Worm (Caenorhabditis elegans) whole organism, early embryonic: ENCODE data around the gene bgnt-1.4.

Experiments
- B0310.2 ChIP-seq: sonication (generic microtip); optimal IDR thresholded peaks from 2 replicates; lab custom pipeline; 2016; ENCODE audit warnings: mild to moderate bottlenecking, missing genetic modification characterization, missing compliant biosample characterization
- F13C5.2 ChIP-seq: sonication (generic microtip); optimal IDR thresholded peaks from 2 replicates; lab custom pipeline; 2017; ENCODE audit warnings: mild to moderate bottlenecking, missing genetic modification characterization, inconsistent platforms, missing compliant biosample characterization
- aly-1 ChIP-seq: sonication (generic microtip); optimal IDR thresholded peaks from 2 replicates; lab custom pipeline; 2016; ENCODE audit warnings: missing genetic modification characterization, missing compliant biosample characterization
- ama-1 ChIP-seq: fragments of 150-350 bp; optimal IDR thresholded peaks from 2 replicates; lab custom pipeline; 2014
- ceh-13 ChIP-seq: fragments of 200-800 bp; sonication (Bioruptor generic); optimal IDR thresholded peaks from 2 replicates; lab custom pipeline; 2018; ENCODE audit warnings: mild to moderate bottlenecking, missing genetic modification characterization, missing compliant biosample characterization
- ceh-36 ChIP-seq: sonication (generic microtip); optimal IDR thresholded peaks from 2 replicates; lab custom pipeline; 2016; ENCODE audit warnings: missing genetic modification characterization, inconsistent platforms, missing compliant biosample characterization
- ets-7 ChIP-seq: sonication (generic microtip); optimal IDR thresholded peaks from 2 replicates; lab custom pipeline; 2016; ENCODE audit warnings: missing genotype, missing genetic modification characterization, missing compliant biosample characterization
- flt-1 ChIP-seq: fragments of 200-800 bp; sonication (Bioruptor generic); IDR thresholded peaks from 2 replicates; pipeline ENCODE4 v1.3.6; 2022; ENCODE audit warnings: missing genetic modification characterization, missing compliant biosample characterization
- hmbx-1 ChIP-seq: sonication (generic microtip); optimal IDR thresholded peaks from 2 replicates; lab custom pipeline; 2016; ENCODE audit warnings: mild to moderate bottlenecking, missing genetic modification characterization, missing compliant biosample characterization
- hmg-4 ChIP-seq: fragments of 200-800 bp; sonication (Bioruptor generic); optimal IDR thresholded peaks from 2 replicates; lab custom pipeline; 2018; ENCODE audit warnings: mild to moderate bottlenecking, missing genetic modification characterization, missing compliant biosample characterization
- hnd-1 ChIP-seq: sonication (generic microtip); optimal IDR thresholded peaks from 2 replicates; lab custom pipeline; 2016; ENCODE audit warnings: missing genetic modification characterization, missing compliant biosample characterization
- pes-1 ChIP-seq: fragments of 200-800 bp; sonication (Bioruptor generic); IDR thresholded peaks from 2 replicates; pipeline ENCODE4 v1.3.6; 2022; ENCODE audit warnings: missing genetic modification reagents, missing genetic modification characterization, missing compliant biosample characterization
- scrt-1 ChIP-seq: fragments of 200-800 bp; sonication (Bioruptor generic); IDR thresholded peaks from 2 replicates; pipeline ENCODE4 v1.3.6; 2022; ENCODE audit warnings: missing genetic modification characterization, missing compliant biosample characterization
- sea-1 ChIP-seq: fragments of 200-800 bp; sonication (Bioruptor generic); conservative IDR thresholded peaks from 2 replicates; pipeline ENCODE4 v1.3.6; 2022; ENCODE audit warnings: missing genetic modification characterization, missing compliant biosample characterization
- tbx-11 ChIP-seq: fragments of 200-800 bp; sonication (Bioruptor generic); IDR thresholded peaks from 2 replicates; pipeline ENCODE4 v1.3.6; 2022; ENCODE audit warnings: missing genetic modification characterization, missing compliant biosample characterization
- tbx-37 ChIP-seq: fragments of 200-800 bp; sonication (Bioruptor generic); conservative IDR thresholded peaks from 2 replicates; pipeline ENCODE4 v1.3.6; 2022; ENCODE audit warnings: missing genetic modification reagents, missing genetic modification characterization, missing compliant biosample characterization
- tra-4 ChIP-seq: sonication (generic microtip); optimal IDR thresholded peaks from 2 replicates; lab custom pipeline; 2017; ENCODE audit warnings: missing genetic modification characterization, missing compliant biosample characterization

The bgnt-1.4 gene

ce11 chrV:4770408-4770947 lies 9.7 kb downstream of the bgnt-1.4 start, which contains the start of gene elt-7:
TSS of gene elt-7 (plus strand) at chrV:4770670.
- TF ChIP-seq tbx-37 (GFP tag; lab: Robert Waterston, UW): no peak
- no peak for TF ChIP-seq hnd-1 (tag; lab: Kevin White, UChicago)
- no peak for TF ChIP-seq aly-1 (tag; lab: Kevin White, UChicago)
- no peak for TF ChIP-seq hmg-4
- no peak for TF ChIP-seq ets-7 (tag; lab: Kevin White, UChicago)
- TF ChIP-seq pes-1 (GFP tag; lab: Robert Waterston, UW): no peak
- no peak for TF ChIP-seq B0310.2 (tag; lab: Kevin White, UChicago)
- TF ChIP-seq ama-1 (lab: Kevin White, UChicago): no peak
- TF ChIP-seq sea-1 (GFP tag; lab: Robert Waterston, UW): no peak
- no peak for TF ChIP-seq ceh-13 (GFP tag; lab: Kevin White, UChicago)
- TF ChIP-seq flt-1: no peak
- TF ChIP-seq scrt-1 (GFP tag; lab: Robert Waterston, UW): no peak
- TF ChIP-seq hmbx-1 (tag; lab: Kevin White, UChicago): no peak
- TF ChIP-seq tra-4 (tag; lab: Kevin White, UChicago): no peak
- TF ChIP-seq tbx-11 (GFP tag; lab: Robert Waterston, UW): no peak
- no peak for TF ChIP-seq F13C5.2 (tag; lab: Kevin White, UChicago)

- TF ChIP-seq aly-1 (tag; lab: Kevin White, UChicago): no peak
- TF ChIP-seq sea-1 (GFP tag; lab: Robert Waterston, UW): no peak
- no peak for TF ChIP-seq flt-1
- TF ChIP-seq ets-7 (tag; lab: Kevin White, UChicago): no peak
- no peak for TF ChIP-seq hmbx-1 (tag; lab: Kevin White, UChicago)
- no peak for TF ChIP-seq ceh-13 (GFP tag; lab: Kevin White, UChicago)
- no peak for TF ChIP-seq hmg-4
- no peak for TF ChIP-seq ceh-36
- no peak for TF ChIP-seq scrt-1 (GFP tag; lab: Robert Waterston, UW)
- TF ChIP-seq tra-4 (tag; lab: Kevin White, UChicago): no peak
- no peak for TF ChIP-seq ama-1 (lab: Kevin White, UChicago)
- no peak for TF ChIP-seq pes-1 (GFP tag; lab: Robert Waterston, UW)
- no peak for TF ChIP-seq hnd-1 (tag; lab: Kevin White, UChicago)
- TF ChIP-seq F13C5.2 (tag; lab: Kevin White, UChicago): no peak
- no peak for TF ChIP-seq tbx-11 (GFP tag; lab: Robert Waterston, UW)
- TF ChIP-seq tbx-37 (GFP tag; lab: Robert Waterston, UW): no peak
- TF ChIP-seq B0310.2 (tag; lab: Kevin White, UChicago): no peak
Measured at ce11 chrV:4775140-4775539, 14.4 kb downstream of the bgnt-1.4 start.

- TF ChIP-seq flt-1 (no peak), sea-1 (GFP tag; lab: Robert Waterston, UW) (no peak), tra-4 (tag; lab: Kevin White, UChicago) (no peak)
Measured at ce11 chrV:4777388-4777986, 16.7 kb downstream of the bgnt-1.4 start, which contains the start of gene C18G1.1. TSS of gene C18G1.1 (plus strand) at chrV:4777960.

ce11 chrV:4783313-4783712 lies 22.5 kb downstream of the bgnt-1.4 start, which contains the start of gene Y60C6A.1:
TSS of gene Y60C6A.1 (plus strand) at chrV:4783613.
- TF ChIP-seq hmg-4: no peak
- no peak for TF ChIP-seq B0310.2 (tag; lab: Kevin White, UChicago)
- no peak for TF ChIP-seq tra-4 (tag; lab: Kevin White, UChicago)
- no peak for TF ChIP-seq tbx-11 (GFP tag; lab: Robert Waterston, UW)
- TF ChIP-seq hmbx-1 (tag; lab: Kevin White, UChicago): no peak
- TF ChIP-seq ceh-36: no peak

- TF ChIP-seq ceh-13 (GFP tag; lab: Kevin White, UChicago): no peak
- no peak for TF ChIP-seq sea-1 (GFP tag; lab: Robert Waterston, UW)
- no peak for TF ChIP-seq ceh-36
- TF ChIP-seq flt-1: no peak
- no peak for TF ChIP-seq tbx-37 (GFP tag; lab: Robert Waterston, UW)
- no peak for TF ChIP-seq tra-4 (tag; lab: Kevin White, UChicago)
- no peak for TF ChIP-seq ama-1 (lab: Kevin White, UChicago)
- no peak for TF ChIP-seq hnd-1 (tag; lab: Kevin White, UChicago)
- TF ChIP-seq scrt-1 (GFP tag; lab: Robert Waterston, UW): no peak
Measured at ce11 chrV:4785333-4785852, 24.6 kb downstream of the bgnt-1.4 start, which contains the start of the genes Y60C6A.2 and Y60C6A.3. TSS of gene Y60C6A.2 (minus strand) at chrV:4785433. TSS of gene Y60C6A.3 (plus strand) at chrV:4785802.

DNA sequence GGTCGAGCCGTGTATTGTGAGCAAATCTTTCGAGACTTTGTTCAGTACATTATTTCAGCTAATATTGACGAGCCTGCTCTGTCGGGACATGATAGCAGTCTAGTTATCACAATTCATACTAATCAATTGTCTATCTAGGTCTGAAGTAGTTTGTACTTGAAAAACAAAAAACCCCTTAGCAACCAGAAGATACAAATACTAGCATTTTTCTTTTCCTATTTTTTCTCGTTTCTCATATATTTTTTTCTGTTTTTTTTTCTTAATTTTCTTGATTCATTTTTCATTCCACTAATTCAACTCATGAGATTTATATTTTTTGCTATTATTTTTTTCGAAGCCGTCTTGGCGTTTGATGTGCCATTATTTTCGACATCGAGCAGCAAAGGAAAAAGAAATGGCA lies 26.4 kb downstream of the bgnt-1.4 start, which contains the start of gene R02F11.9:
TSS of gene R02F11.9 (plus strand) at position 301 of the 400 bp plus-strand sequence.
- TF ChIP-seq ama-1 (lab: Kevin White, UChicago) (no peak), hnd-1 (tag; lab: Kevin White, UChicago) (no peak), pes-1 (GFP tag; lab: Robert Waterston, UW) (no peak), tbx-11 (GFP tag; lab: Robert Waterston, UW) (no peak), sea-1 (GFP tag; lab: Robert Waterston, UW) (no peak), ceh-36 (no peak), aly-1 (tag; lab: Kevin White, UChicago) (no peak), ceh-13 (GFP tag; lab: Kevin White, UChicago) (no peak), ets-7 (tag; lab: Kevin White, UChicago) (no peak), tra-4 (tag; lab: Kevin White, UChicago) (no peak)

DNA sequence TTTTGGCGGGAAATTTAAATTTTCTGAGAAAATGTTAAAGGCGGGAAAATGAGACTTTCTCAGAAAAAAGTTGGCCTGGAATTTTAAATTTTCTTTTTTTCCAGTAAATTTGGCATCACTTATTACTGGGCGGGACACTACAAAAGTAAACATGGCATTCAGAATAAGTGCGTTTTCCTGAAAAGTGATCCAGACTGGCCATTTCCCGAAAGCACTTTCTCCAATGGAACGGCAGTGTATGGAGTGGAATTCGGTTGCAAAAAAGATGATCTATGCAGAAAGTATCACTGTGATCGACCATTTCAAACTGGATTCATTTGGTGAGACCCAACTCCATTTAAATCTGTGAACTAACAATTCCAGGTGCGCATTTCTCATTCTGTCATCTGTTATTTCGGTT lies 27.1 kb downstream of the bgnt-1.4 start:
- TF ChIP-seq hmbx-1 (tag; lab: Kevin White, UChicago): no peak
- no peak for TF ChIP-seq tra-4 (tag; lab: Kevin White, UChicago)
